Fruit fly (Drosophila melanogaster) whole organism, adult: Measurements from ENCODE around the gene CG32055.

ENCODE experiments used
- CG11617 ChIP-seq: fragments of 200-800 bp; sonication (Bioruptor generic); optimal IDR thresholded peaks from 2 replicates; lab custom pipeline; 2017; ENCODE audit warnings: mild to moderate bottlenecking, missing biosample characterization, missing genetic modification reagents, missing genetic modification characterization
- CG12768 ChIP-seq: fragments of 200-800 bp; sonication (Bioruptor generic); optimal IDR thresholded peaks from 2 replicates; lab custom pipeline; 2017; ENCODE audit warnings: missing biosample characterization, missing genetic modification characterization, mild to moderate bottlenecking, moderate library complexity, missing genetic modification reagents
- CG14711 ChIP-seq: fragments of 200-800 bp; sonication (Bioruptor generic); optimal IDR thresholded peaks from 2 replicates; lab custom pipeline; 2018; ENCODE audit warnings: missing biosample characterization, mild to moderate bottlenecking, missing genetic modification characterization, moderate library complexity
- CG1620 ChIP-seq: fragments of 200-800 bp; sonication (Bioruptor generic); optimal IDR thresholded peaks from 2 replicates; lab custom pipeline; 2016; ENCODE audit warnings: missing biosample characterization, missing genetic modification characterization
- CG33017 ChIP-seq: fragments of 200-800 bp; sonication (Bioruptor generic); optimal IDR thresholded peaks from 2 replicates; lab custom pipeline; 2018; ENCODE audit warnings: missing biosample characterization, mild to moderate bottlenecking, missing genetic modification characterization, moderate library complexity
- CG5204 ChIP-seq: fragments of 200-800 bp; sonication (Bioruptor generic); optimal IDR thresholded peaks from 2 replicates; lab custom pipeline; 2016; ENCODE audit warnings: missing biosample characterization, missing genetic modification characterization
- CG7045 ChIP-seq: fragments of 200-800 bp; sonication (Bioruptor generic); optimal IDR thresholded peaks from 2 replicates; lab custom pipeline; 2017; ENCODE audit warnings: missing biosample characterization, mild to moderate bottlenecking, missing genetic modification characterization
- CG7101 ChIP-seq: fragments of 200-800 bp; sonication (Bioruptor generic); optimal IDR thresholded peaks from 2 replicates; lab custom pipeline; 2018; ENCODE audit warnings: missing biosample characterization, mild to moderate bottlenecking, missing genetic modification characterization, moderate library complexity
- Clk ChIP-seq: fragments of 200-800 bp; sonication (Bioruptor generic); optimal IDR thresholded peaks from 2 replicates; lab custom pipeline; 2017; ENCODE audit warnings: missing biosample characterization, missing genetic modification characterization
- Crg-1 ChIP-seq: fragments of 200-800 bp; sonication (Bioruptor generic); optimal IDR thresholded peaks from 2 replicates; lab custom pipeline; 2016; ENCODE audit warnings: missing biosample characterization, missing genetic modification characterization
- Hr96 ChIP-seq: fragments of 200-800 bp; sonication (Bioruptor generic); optimal IDR thresholded peaks from 2 replicates; lab custom pipeline; 2016; ENCODE audit warnings: missing biosample characterization, missing genetic modification characterization
- Mnt ChIP-seq: fragments of 200-800 bp; sonication (Bioruptor generic); optimal IDR thresholded peaks from 2 replicates; lab custom pipeline; 2016; ENCODE audit warnings: missing biosample characterization, mild to moderate bottlenecking, missing genetic modification characterization
- bab1 ChIP-seq: fragments of 200-800 bp; sonication (Bioruptor generic); optimal IDR thresholded peaks from 3 replicates; lab custom pipeline; 2019; ENCODE audit warnings: missing biosample characterization, mild to moderate bottlenecking, missing genetic modification characterization, moderate library complexity
- cic ChIP-seq: fragments of 200-800 bp; sonication (Bioruptor generic); optimal IDR thresholded peaks from 2 replicates; lab custom pipeline; 2017; ENCODE audit warnings: missing biosample characterization, mild to moderate bottlenecking, missing genetic modification characterization, moderate library complexity
- cnc ChIP-seq, 2 experiments: fragments of >200 bp; optimal IDR thresholded peaks; 2 replicates each; lab custom pipeline; 2017
- kay ChIP-seq: fragments of 200-800 bp; sonication (Bioruptor generic); peaks from one replicate; lab custom pipeline; 2016; ENCODE audit warnings: missing biosample characterization, missing genetic modification characterization, borderline replicate concordance
- ovo ChIP-seq: fragments of 200-800 bp; sonication (Bioruptor generic); optimal IDR thresholded peaks from 2 replicates; lab custom pipeline; 2016; ENCODE audit warnings: missing biosample characterization, missing genetic modification characterization
- pad ChIP-seq: fragments of 200-800 bp; sonication (Bioruptor generic); optimal IDR thresholded peaks from 3 replicates; lab custom pipeline; 2017; ENCODE audit warnings: missing biosample characterization, missing genetic modification characterization, mild to moderate bottlenecking, moderate library complexity, missing genetic modification reagents
- tj ChIP-seq: fragments of 200-800 bp; sonication (Bioruptor generic); optimal IDR thresholded peaks from 3 replicates; lab custom pipeline; 2017; ENCODE audit warnings: missing biosample characterization, mild to moderate bottlenecking, missing genetic modification characterization, moderate library complexity
- toe ChIP-seq: fragments of 200-800 bp; sonication (Bioruptor generic); optimal IDR thresholded peaks from 2 replicates; lab custom pipeline; 2016; ENCODE audit warnings: missing biosample characterization, missing genetic modification characterization

Gene CG32055

dm6 chr3L:10201655-10202054, 18.3 kb downstream of the CG32055 start, which contains the start of gene ect:
Gene ect (minus strand): TSS chr3L:10201837.
- TF ChIP-seq CG12768 (GFP tag; lab: Kevin White, UChicago) (no peak), cnc (optimal IDR thresholded peaks at IDR 0.05; lab: Kevin White, UChicago) (no peak), Mnt (no peak), tj (GFP tag; lab: Kevin White, UChicago) (no peak)

- TF ChIP-seq CG7045 (GFP tag; lab: Kevin White, UChicago) = no peak
These were observed 20.3 kb downstream of the CG32055 start for dm6 chr3L:10199644-10200043.

dm6 chr3L:10198571-10198970, 21.4 kb downstream of the CG32055 start:
- TF ChIP-seq CG33017 (tag; lab: Kevin White, UChicago) (no peak), CG11617 (no peak), cic (GFP tag; lab: Kevin White, UChicago) (no peak), CG12768 (GFP tag; lab: Kevin White, UChicago) (no peak), CG1620 (GFP tag; lab: Kevin White, UChicago) (no peak), tj (GFP tag; lab: Kevin White, UChicago) (no peak), bab1 (GFP tag; lab: Kevin White, UChicago) (no peak), ovo (no peak), toe (no peak), Mnt (no peak), Clk (GFP tag; lab: Kevin White, UChicago) (no peak), kay (GFP tag; lab: Kevin White, UChicago) (no peak)

dm6 chr3L:10197360-10197759, 22.6 kb downstream of the CG32055 start:
- no peak for TF ChIP-seq Mnt
- TF ChIP-seq ovo = no peak
- TF ChIP-seq CG14711 (tag; lab: Kevin White, UChicago) = no peak
- TF ChIP-seq pad = no peak
- TF ChIP-seq tj (GFP tag; lab: Kevin White, UChicago) = no peak
- TF ChIP-seq CG11617 = no peak
- TF ChIP-seq CG5204 (GFP tag; lab: Kevin White, UChicago) = no peak
- TF ChIP-seq cnc (optimal IDR thresholded peaks at IDR 0.05; lab: Kevin White, UChicago) = no peak
- no peak for TF ChIP-seq CG7045 (GFP tag; lab: Kevin White, UChicago)

dm6 chr3L:10189179-10189578, 30.8 kb downstream of the CG32055 start:
- no peak for TF ChIP-seq CG1620 (GFP tag; lab: Kevin White, UChicago)
- no peak for TF ChIP-seq CG14711 (tag; lab: Kevin White, UChicago)
- TF ChIP-seq Crg-1 (GFP tag; lab: Kevin White, UChicago) = no peak

dm6 chr3L:10186893-10187292, 33.1 kb downstream of the CG32055 start:
- TF ChIP-seq cic (GFP tag; lab: Kevin White, UChicago) (no peak), CG7045 (GFP tag; lab: Kevin White, UChicago) (no peak), tj (GFP tag; lab: Kevin White, UChicago) (no peak), pad (no peak), Hr96 (GFP tag; lab: Kevin White, UChicago) (no peak), CG5204 (GFP tag; lab: Kevin White, UChicago) (no peak), CG14711 (tag; lab: Kevin White, UChicago) (no peak), cnc (optimal IDR thresholded peaks at IDR 0.05; lab: Kevin White, UChicago) (no peak), CG33017 (tag; lab: Kevin White, UChicago) (no peak), CG1620 (GFP tag; lab: Kevin White, UChicago) (no peak), bab1 (GFP tag; lab: Kevin White, UChicago) (no peak), CG11617 (no peak), toe (no peak), Crg-1 (GFP tag; lab: Kevin White, UChicago) (no peak), Mnt (no peak), Clk (GFP tag; lab: Kevin White, UChicago) (no peak), CG12768 (GFP tag; lab: Kevin White, UChicago) (no peak), CG7101 (no peak), ovo (no peak)

dm6 chr3L:10185924-10186323, 34.0 kb downstream of the CG32055 start, which contains the start of gene dpr10:
Gene dpr10 (minus strand): TSS chr3L:10186108.
- TF ChIP-seq tj (GFP tag; lab: Kevin White, UChicago) (no peak), CG12768 (GFP tag; lab: Kevin White, UChicago) (no peak), CG7101 (no peak), Mnt (no peak), ovo (no peak), cnc (optimal IDR thresholded peaks at IDR 0.05; lab: Kevin White, UChicago) (no peak), CG14711 (tag; lab: Kevin White, UChicago) (no peak), Clk (GFP tag; lab: Kevin White, UChicago) (no peak), CG7045 (GFP tag; lab: Kevin White, UChicago) (no peak), Crg-1 (GFP tag; lab: Kevin White, UChicago) (no peak), toe (no peak), CG5204 (GFP tag; lab: Kevin White, UChicago) (no peak), cic (GFP tag; lab: Kevin White, UChicago) (no peak), CG11617 (no peak), CG33017 (tag; lab: Kevin White, UChicago) (no peak), Hr96 (GFP tag; lab: Kevin White, UChicago) (no peak), bab1 (GFP tag; lab: Kevin White, UChicago) (no peak), kay (GFP tag; lab: Kevin White, UChicago) (no peak), pad (no peak)
